Worm (Caenorhabditis elegans) whole organism, L3 larva: ENCODE measurements around the gene R05H10.1.

Source experiments
- ama-1 ChIP-seq: fragments of 150-350 bp; optimal IDR thresholded peaks from 2 replicates; lab custom pipeline; 2018
- nhr-28 ChIP-seq: fragments of 150-350 bp; optimal IDR thresholded peaks from 2 replicates; lab custom pipeline; 2014; ENCODE audit warnings: missing biosample characterization, missing genetic modification characterization
- nhr-67 ChIP-seq: fragments of 150-350 bp; optimal IDR thresholded peaks from 2 replicates; lab custom pipeline; 2014; ENCODE audit warnings: missing biosample characterization, missing genetic modification characterization
- nhr-76 ChIP-seq: fragments of 150-350 bp; sonication (generic microtip); optimal IDR thresholded peaks from 5 replicates; lab custom pipeline; 2014; ENCODE audit warnings: missing biosample characterization, missing genetic modification characterization

DNA sequence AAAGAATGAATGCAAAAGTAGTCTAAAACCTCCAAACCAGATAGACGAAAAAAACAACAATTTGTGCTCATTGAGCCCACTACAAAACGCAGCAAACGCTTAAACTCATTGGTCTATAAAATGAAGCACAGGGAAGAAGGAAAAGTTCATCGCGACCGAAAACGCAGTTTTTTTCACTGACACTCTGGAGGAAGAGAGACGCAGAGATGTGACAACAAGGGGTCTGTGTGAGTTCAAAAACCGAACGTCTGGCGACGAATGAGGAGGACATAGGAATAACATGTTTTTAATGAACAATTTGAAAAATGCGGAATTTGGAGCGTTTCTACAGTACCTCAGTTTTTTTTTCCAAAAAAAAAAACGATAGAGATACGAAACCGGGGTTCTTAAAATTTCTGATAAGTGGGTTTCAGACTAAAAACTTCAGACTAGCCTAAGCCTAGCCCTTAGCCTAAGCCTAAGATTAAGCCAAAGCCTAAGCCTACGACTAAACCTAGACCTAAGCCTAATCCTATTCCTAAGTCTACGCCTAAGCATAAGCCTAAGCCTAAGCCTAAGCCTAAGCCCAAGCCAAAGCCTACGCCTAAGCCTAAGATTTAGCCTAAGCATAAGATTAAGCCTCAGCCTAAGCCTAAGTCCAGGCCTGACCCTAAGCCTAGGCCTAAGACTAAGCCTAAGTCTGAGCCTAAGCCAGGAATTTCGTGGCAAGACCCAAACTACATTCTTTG is 32.2 kb upstream of the R05H10.1 start:
- TF ChIP-seq nhr-67 (tag; lab: Kevin White, UChicago) (no peak), ama-1 (lab: Kevin White, UChicago) (no peak), nhr-76 (no peak), nhr-28 (tag; lab: Kevin White, UChicago) (no peak)
